Worm (Caenorhabditis elegans): ENCODE results near the gene ztf-31.

Gene ztf-31

DNA sequence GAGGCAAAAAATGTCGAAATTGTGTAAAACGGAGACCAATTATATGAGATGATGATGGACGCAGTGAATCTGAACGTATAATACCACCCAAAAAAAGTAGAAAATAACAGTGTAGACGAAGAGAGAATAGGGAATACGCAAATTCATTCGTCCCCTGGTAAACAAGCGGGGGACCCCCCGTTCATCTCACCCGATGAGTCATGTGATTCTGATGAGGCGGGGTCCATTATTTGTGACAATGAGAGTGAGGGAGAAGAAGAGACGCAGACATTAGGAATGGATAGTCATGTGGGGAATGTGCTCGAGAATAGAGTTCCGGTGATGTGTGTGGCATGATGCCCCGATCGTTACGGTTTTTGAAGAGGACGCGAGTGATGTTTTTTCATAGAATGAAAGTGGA lies 30.9 kb downstream of the ztf-31 start (continued):
- TF ChIP-seq egl-27 (tag; optimal IDR thresholded peaks at IDR 0.05) = no peak
- peak; percentile 38 to 61 for TF ChIP-seq lsy-2 (tag; optimal IDR thresholded peaks at IDR 0.05)
- TF ChIP-seq snpc-4 (tag; optimal IDR thresholded peaks at IDR 0.05) = peak; percentile 2
- no peak for TF ChIP-seq sptf-1 (tag; optimal IDR thresholded peaks at IDR 0.05)
- no peak for TF ChIP-seq unc-62 (GFP tag; optimal IDR thresholded peaks at IDR 0.05)
- TF ChIP-seq lin-14 (GFP tag; optimal IDR thresholded peaks at IDR 0.05) = peak; percentile 93
- TF ChIP-seq swsn-7 (tag; optimal IDR thresholded peaks at IDR 0.05) = peak; percentile 41
- no peak for TF ChIP-seq unc-98 (GFP tag; IDR thresholded peaks at IDR 0.05)
- no peak for TF ChIP-seq Y116A8C.19 (tag; optimal IDR thresholded peaks at IDR 0.05; ENCODE audit: borderline replicate concordance)
- no peak for TF ChIP-seq ceh-63 (GFP tag; optimal IDR thresholded peaks at IDR 0.05)
- no peak for TF ChIP-seq hlh-4 (tag; optimal IDR thresholded peaks at IDR 0.05)
- no peak for TF ChIP-seq nhr-237 (tag; optimal IDR thresholded peaks at IDR 0.05)
- no peak for TF ChIP-seq sup-37 (GFP tag; optimal IDR thresholded peaks at IDR 0.05)
- no peak for TF ChIP-seq zip-4 (GFP tag; optimal IDR thresholded peaks at IDR 0.05)
- TF ChIP-seq blmp-1 (tag; optimal IDR thresholded peaks at IDR 0.05) = peak; percentile 29
- TF ChIP-seq unc-86 (tag; optimal IDR thresholded peaks at IDR 0.05) = peak; percentile 50
- TF ChIP-seq jun-1 (tag; optimal IDR thresholded peaks at IDR 0.05) = peak; percentile 9
- no peak for TF ChIP-seq tlp-1 (tag; optimal IDR thresholded peaks at IDR 0.05)
- no peak for TF ChIP-seq ceh-90 (tag; optimal IDR thresholded peaks at IDR 0.05)
- no peak for TF ChIP-seq ets-5 (GFP tag; IDR thresholded peaks at IDR 0.05)
- 0 out of 2 replicates have a peak, but pooled peaks have one; percentile 32 for TF ChIP-seq ceh-88 (GFP tag; IDR thresholded peaks at IDR 0.05)
- TF ChIP-seq vab-15 (tag; optimal IDR thresholded peaks at IDR 0.05) = no peak
- peak in 1 of 2 experiments; percentile 87 for TF ChIP-seq mdl-1 (tag; optimal IDR thresholded peaks at IDR 0.05)
- TF ChIP-seq lin-13 (GFP tag; optimal IDR thresholded peaks at IDR 0.05) = peak; percentile 62
- TF ChIP-seq nhr-19 (GFP tag; conservative IDR thresholded peaks at IDR 0.05) = peak; percentile 68
- TF ChIP-seq fkh-8 (tag; optimal IDR thresholded peaks at IDR 0.05) = no peak
- peak; percentile 47 for TF ChIP-seq rnt-1 (tag; optimal IDR thresholded peaks at IDR 0.05)
- no peak for TF ChIP-seq unc-30 (tag; optimal IDR thresholded peaks at IDR 0.05)
- no peak for TF ChIP-seq aly-2 (tag; optimal IDR thresholded peaks at IDR 0.05)
- no peak for TF ChIP-seq nhr-76 (tag; optimal IDR thresholded peaks at IDR 0.05)
- peak; percentile 87 for TF ChIP-seq mep-1 (tag; optimal IDR thresholded peaks at IDR 0.05)
- peak; percentile 60 for TF ChIP-seq grh-1 (GFP tag; IDR thresholded peaks at IDR 0.05)

DNA sequence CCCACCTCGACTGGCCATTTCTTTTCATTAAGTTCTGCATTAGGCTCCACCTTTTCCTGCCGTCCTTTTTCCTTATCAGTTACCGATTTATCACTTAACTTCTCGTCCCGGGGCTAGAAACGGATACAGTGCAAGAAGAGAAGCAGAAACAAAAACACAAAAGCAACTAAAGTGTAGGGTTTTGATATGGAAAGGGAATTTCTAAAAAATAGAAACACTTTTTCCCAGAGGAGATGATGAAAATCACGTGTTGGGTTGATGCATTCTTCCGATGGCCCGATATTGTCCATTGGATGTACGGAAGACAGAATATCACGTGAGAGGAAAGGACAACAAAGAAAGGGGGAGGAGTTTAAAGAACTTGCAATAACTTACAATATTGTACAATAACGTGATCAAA lies 31.7 kb downstream of the ztf-31 start:
- no peak for TF ChIP-seq C04F5.9 (tag; optimal IDR thresholded peaks at IDR 0.05)
- TF ChIP-seq fos-1 (tag; optimal IDR thresholded peaks at IDR 0.05) = no peak
- TF ChIP-seq sup-37 (GFP tag; optimal IDR thresholded peaks at IDR 0.05) = no peak
- no peak for TF ChIP-seq lin-39 (tag; optimal IDR thresholded peaks at IDR 0.05)
- TF ChIP-seq nhr-28 (tag; optimal IDR thresholded peaks at IDR 0.05) = no peak
- TF ChIP-seq ama-1 (optimal IDR thresholded peaks at IDR 0.05) = no peak
- no peak for TF ChIP-seq nhr-77 (tag; optimal IDR thresholded peaks at IDR 0.05)
- TF ChIP-seq ceh-82 (tag; optimal IDR thresholded peaks at IDR 0.05) = peak in 1 of 3 experiments; percentile 8
- TF ChIP-seq efl-1 (optimal IDR thresholded peaks at IDR 0.05) = peak; percentile 2 to 53
- peak; percentile 24 to 95 for TF ChIP-seq efl-1 (GFP tag; optimal IDR thresholded peaks at IDR 0.05 in 1 of 2)
- peak; percentile 46 for TF ChIP-seq lin-13 (GFP tag; optimal IDR thresholded peaks at IDR 0.05)
- no peak for TF ChIP-seq hpl-2 (GFP tag; optimal IDR thresholded peaks at IDR 0.05)
- TF ChIP-seq nhr-12 (tag; optimal IDR thresholded peaks at IDR 0.05) = no peak
- no peak for TF ChIP-seq unc-30 (tag; optimal IDR thresholded peaks at IDR 0.05)
- TF ChIP-seq ceh-8 (GFP tag; optimal IDR thresholded peaks at IDR 0.05) = no peak
- no peak for TF ChIP-seq unc-98 (GFP tag; IDR thresholded peaks at IDR 0.05)
- TF ChIP-seq irx-1 (tag; optimal IDR thresholded peaks at IDR 0.05) = peak; percentile 21
- no peak for TF ChIP-seq ces-1 (GFP tag; optimal IDR thresholded peaks at IDR 0.05)
- TF ChIP-seq snpc-4 (tag; optimal IDR thresholded peaks at IDR 0.05) = no peak
- no peak for TF ChIP-seq C34B4.2 (tag; optimal IDR thresholded peaks at IDR 0.05)
- no peak for TF ChIP-seq nhr-11 (tag; optimal IDR thresholded peaks at IDR 0.05)
- no peak for TF ChIP-seq nhr-76 (tag; optimal IDR thresholded peaks at IDR 0.05)
- no peak for TF ChIP-seq jun-1 (tag; optimal IDR thresholded peaks at IDR 0.05)
- no peak for TF ChIP-seq egl-27 (tag; optimal IDR thresholded peaks at IDR 0.05)
- TF ChIP-seq sptf-1 (tag; optimal IDR thresholded peaks at IDR 0.05) = no peak
- no peak for TF ChIP-seq efl-3 (GFP tag; optimal IDR thresholded peaks at IDR 0.05)
- no peak for TF ChIP-seq fkh-8 (tag; optimal IDR thresholded peaks at IDR 0.05)
- TF ChIP-seq unc-130 (tag; optimal IDR thresholded peaks at IDR 0.05) = peak; percentile 77
- TF ChIP-seq nhr-47 (tag; optimal IDR thresholded peaks at IDR 0.05) = peak; percentile 56
- peak in 5 of 6 experiments; percentile 27 to 94 (median 77) for TF ChIP-seq elt-3 (tag; optimal IDR thresholded peaks at IDR 0.05)
- TF ChIP-seq nhr-19 (GFP tag; conservative IDR thresholded peaks at IDR 0.05) = peak; percentile 79
- no peak for TF ChIP-seq mef-2 (tag; optimal IDR thresholded peaks at IDR 0.05)
- TF ChIP-seq ceh-90 (tag; optimal IDR thresholded peaks at IDR 0.05) = no peak
